Worm (Caenorhabditis elegans): Measurements from ENCODE around the gene chil-9.

- no peak for TF ChIP-seq lin-39 (tag; optimal IDR thresholded peaks at IDR 0.05)
- peak; percentile 64 for TF ChIP-seq sma-3 (GFP tag; optimal IDR thresholded peaks at IDR 0.05)
- TF ChIP-seq egl-27 (tag; optimal IDR thresholded peaks at IDR 0.05), result no peak
- no peak for TF ChIP-seq nhr-11 (tag; optimal IDR thresholded peaks at IDR 0.05)
- TF ChIP-seq ztf-11 (tag; optimal IDR thresholded peaks at IDR 0.05), result no peak
- TF ChIP-seq zag-1 (tag; optimal IDR thresholded peaks at IDR 0.05), result no peak
- no peak for TF ChIP-seq elt-3 (tag; optimal IDR thresholded peaks at IDR 0.05)
- TF ChIP-seq unc-62 (GFP tag; optimal IDR thresholded peaks at IDR 0.05), result no peak
- TF ChIP-seq snpc-4 (tag; optimal IDR thresholded peaks at IDR 0.05), result no peak
- TF ChIP-seq gmeb-1 (tag; optimal IDR thresholded peaks at IDR 0.05), result no peak
These were observed 35.7 kb upstream of the chil-9 start, which contains the start of gene C08H9.15 for ce11 chrII:9880826-9881225.

Measured in whole organism, L2 larva.